Worm (Caenorhabditis elegans) whole organism, L4 larva: ENCODE data around the gene rars-1.

ENCODE experiments used
- F10B5.3 ChIP-seq: sonication (generic microtip); optimal IDR thresholded peaks from 2 replicates; lab custom pipeline; 2016; ENCODE audit warnings: mild to moderate bottlenecking, missing genetic modification characterization, missing compliant biosample characterization
- Y48G9A.11 ChIP-seq: fragments of 200-800 bp; sonication (Bioruptor generic); IDR thresholded peaks from 2 replicates; pipeline ENCODE4 v1.3.6; 2022; ENCODE audit warnings: missing genetic modification reagents, missing genetic modification characterization, missing compliant biosample characterization
- aha-1 ChIP-seq: fragments of 150-350 bp; peaks from one replicate; lab custom pipeline; 2014; ENCODE audit warnings: missing biosample characterization, missing genetic modification characterization
- ama-1 ChIP-seq: fragments of 150-350 bp; optimal IDR thresholded peaks from 2 replicates; lab custom pipeline; 2014; ENCODE audit warnings: inconsistent platforms, mixed read lengths
- arid-1 ChIP-seq: fragments of 200-800 bp; sonication (Bioruptor generic); conservative IDR thresholded peaks from 2 replicates; pipeline ENCODE4 v1.3.6; 2022; ENCODE audit warnings: missing genetic modification reagents, missing genetic modification characterization, missing compliant biosample characterization
- ceh-44 ChIP-seq: fragments of 200-800 bp; sonication (Bioruptor generic); IDR thresholded peaks from 2 replicates; pipeline ENCODE4 v1.3.6; 2022; ENCODE audit warnings: missing genetic modification reagents, missing genetic modification characterization, missing compliant biosample characterization
- ceh-82 ChIP-seq: sonication (generic microtip); optimal IDR thresholded peaks from 2 replicates; lab custom pipeline; 2017; ENCODE audit warnings: missing biosample characterization, missing genetic modification characterization
- ces-1 ChIP-seq: fragments of 150-350 bp; sonication (generic microtip); optimal IDR thresholded peaks from 4 replicates; lab custom pipeline; 2014; ENCODE audit warnings: missing biosample characterization, missing genetic modification reagents, missing genetic modification characterization
- cey-2 ChIP-seq: sonication (generic microtip); optimal IDR thresholded peaks from 3 replicates; lab custom pipeline; 2017; ENCODE audit warnings: missing genetic modification characterization, mild to moderate bottlenecking, missing compliant biosample characterization, antibody characterized with exemption, borderline replicate concordance; ENCODE audit not compliant: insufficient read depth
- ctbp-1 ChIP-seq: fragments of 200-800 bp; sonication (Bioruptor generic); IDR thresholded peaks from 2 replicates; pipeline ENCODE4 v1.3.6; 2022; ENCODE audit warnings: missing genetic modification reagents, missing genetic modification characterization, missing compliant biosample characterization
- dmd-6 ChIP-seq: fragments of 200-800 bp; sonication (Bioruptor generic); IDR thresholded peaks from 2 replicates; pipeline ENCODE4 v1.3.6; 2022; ENCODE audit warnings: missing genetic modification reagents, missing genetic modification characterization, missing compliant biosample characterization
- dpl-1 ChIP-seq: fragments of 150-350 bp; optimal IDR thresholded peaks from 2 replicates; lab custom pipeline; 2014; ENCODE audit warnings: missing biosample characterization, missing genetic modification reagents, missing genetic modification characterization
- egl-27 ChIP-seq: sonication (generic microtip); optimal IDR thresholded peaks from 3 replicates; lab custom pipeline; 2017; ENCODE audit warnings: missing biosample characterization, missing genetic modification reagents, missing genetic modification characterization
- egl-43 ChIP-seq: fragments of 200-800 bp; sonication (Bioruptor generic); IDR thresholded peaks from 2 replicates; pipeline ENCODE4 v1.3.6; 2022; ENCODE audit warnings: missing genetic modification reagents, missing genetic modification characterization, missing compliant biosample characterization
- gei-8 ChIP-seq: fragments of 200-800 bp; sonication (Bioruptor generic); optimal IDR thresholded peaks from 2 replicates; lab custom pipeline; 2018; ENCODE audit warnings: mild to moderate bottlenecking, missing genetic modification characterization, missing compliant biosample characterization
- hif-1 ChIP-seq, 2 experiments: sonication (generic microtip); optimal IDR thresholded peaks; 2 replicates each; lab custom pipeline; 2016 to 2017; ENCODE audit warnings: missing compliant biosample characterization in 2 of 2, missing genetic modification characterization in 2 of 2, missing genetic modification reagents in 2 of 2, missing genotype in 2 of 2, mild to moderate bottlenecking in 1 of 2
- hlh-11 ChIP-seq: fragments of 200-800 bp; sonication (Bioruptor generic); optimal IDR thresholded peaks from 2 replicates; lab custom pipeline; 2018; ENCODE audit warnings: mild to moderate bottlenecking, missing genetic modification characterization, missing compliant biosample characterization
- hlh-30 ChIP-seq: sonication (generic microtip); optimal IDR thresholded peaks from 2 replicates; lab custom pipeline; 2017; ENCODE audit warnings: antibody characterized with exemption, mild to moderate bottlenecking, missing genetic modification characterization, missing compliant biosample characterization; ENCODE audit not compliant: insufficient read depth
- hmg-1.1 ChIP-seq: fragments of 200-800 bp; sonication (Bioruptor generic); IDR thresholded peaks from 2 replicates; pipeline ENCODE4 v1.3.6; 2022; ENCODE audit warnings: missing genetic modification reagents, missing genetic modification characterization, missing compliant biosample characterization
- lin-1 ChIP-seq: fragments of 200-800 bp; sonication (Bioruptor generic); IDR thresholded peaks from 2 replicates; pipeline ENCODE4 v1.3.6; 2022; ENCODE audit warnings: missing genetic modification reagents, missing genetic modification characterization, missing compliant biosample characterization
- lin-29 ChIP-seq: fragments of 200-800 bp; sonication (Bioruptor generic); IDR thresholded peaks from 2 replicates; pipeline ENCODE4 v1.3.6; 2022; ENCODE audit warnings: missing genetic modification reagents, missing genetic modification characterization, missing compliant biosample characterization
- lin-39 ChIP-seq: fragments of 150-350 bp; optimal IDR thresholded peaks from 2 replicates; lab custom pipeline; 2014; ENCODE audit warnings: missing biosample characterization, missing genetic modification reagents, missing genetic modification characterization
- madf-9 ChIP-seq: fragments of 200-800 bp; sonication (Bioruptor generic); conservative IDR thresholded peaks from 2 replicates; pipeline ENCODE4 v1.3.6; 2022; ENCODE audit warnings: missing genetic modification reagents, missing genetic modification characterization, missing compliant biosample characterization
- mdl-1 ChIP-seq, 2 experiments: fragments of 150-350 bp in 1 of 2; sonication (generic microtip) in 1 of 2; optimal IDR thresholded peaks; 2 replicates each; lab custom pipeline; 2014 to 2017; ENCODE audit warnings: missing biosample characterization in 2 of 2, missing genetic modification characterization in 2 of 2
- mdt-29 ChIP-seq: fragments of 200-800 bp; sonication (Bioruptor generic); IDR thresholded peaks from 2 replicates; pipeline ENCODE4 v1.3.6; 2022; ENCODE audit warnings: missing genetic modification reagents, missing genetic modification characterization, missing compliant biosample characterization
- mep-1 ChIP-seq: fragments of 150-350 bp; sonication (generic microtip); optimal IDR thresholded peaks from 3 replicates; lab custom pipeline; 2014; ENCODE audit warnings: missing biosample characterization, missing genetic modification characterization
- mes-2 ChIP-seq: sonication (generic microtip); optimal IDR thresholded peaks from 2 replicates; lab custom pipeline; 2016; ENCODE audit warnings: missing genotype, mild to moderate bottlenecking, missing genetic modification characterization, missing compliant biosample characterization; ENCODE audit not compliant: poor library complexity, severe bottlenecking
- mxl-3 ChIP-seq: fragments of 200-800 bp; sonication (Bioruptor generic); optimal IDR thresholded peaks from 2 replicates; lab custom pipeline; 2018; ENCODE audit warnings: mild to moderate bottlenecking, missing genetic modification characterization, missing compliant biosample characterization
- nhr-102 ChIP-seq: sonication (generic microtip); optimal IDR thresholded peaks from 2 replicates; lab custom pipeline; 2016; ENCODE audit warnings: mild to moderate bottlenecking, missing genetic modification characterization, moderate library complexity, missing compliant biosample characterization
- nhr-111 ChIP-seq: fragments of 200-800 bp; sonication (Bioruptor generic); optimal IDR thresholded peaks from 2 replicates; lab custom pipeline; 2018; ENCODE audit warnings: mild to moderate bottlenecking, missing genetic modification characterization, missing compliant biosample characterization
- nhr-42 ChIP-seq: fragments of 200-800 bp; sonication (Bioruptor generic); IDR thresholded peaks from 2 replicates; pipeline ENCODE4 v1.3.6; 2022; ENCODE audit warnings: missing genetic modification characterization, missing compliant biosample characterization
- nhr-77 ChIP-seq: fragments of 150-350 bp; optimal IDR thresholded peaks from 2 replicates; lab custom pipeline; 2014; ENCODE audit warnings: missing biosample characterization, missing genetic modification characterization
- pqm-1 ChIP-seq: sonication (generic microtip); optimal IDR thresholded peaks from 2 replicates; lab custom pipeline; 2017; ENCODE audit warnings: missing biosample characterization, missing genetic modification characterization
- rbr-2 ChIP-seq: sonication (generic microtip); optimal IDR thresholded peaks from 2 replicates; lab custom pipeline; 2016; ENCODE audit warnings: missing genotype, missing genetic modification characterization, missing compliant biosample characterization
- sdz-12 ChIP-seq: fragments of 200-800 bp; sonication (Bioruptor generic); optimal IDR thresholded peaks from 2 replicates; lab custom pipeline; 2018; ENCODE audit warnings: mild to moderate bottlenecking, missing genetic modification characterization, missing compliant biosample characterization
- set-16 ChIP-seq: fragments of 200-800 bp; sonication (Bioruptor generic); IDR thresholded peaks from 2 replicates; pipeline ENCODE4 v1.3.6; 2022; ENCODE audit warnings: missing genetic modification reagents, missing genetic modification characterization, missing compliant biosample characterization
- skn-1 ChIP-seq: fragments of 150-350 bp; optimal IDR thresholded peaks from 2 replicates; lab custom pipeline; 2014; ENCODE audit warnings: missing biosample characterization, missing genetic modification characterization
- snpc-1.2 ChIP-seq: fragments of 200-800 bp; sonication (Bioruptor generic); IDR thresholded peaks from 2 replicates; pipeline ENCODE4 v1.3.6; 2022; ENCODE audit warnings: missing genetic modification reagents, missing genetic modification characterization, missing compliant biosample characterization
- spr-1 ChIP-seq: sonication (generic microtip); optimal IDR thresholded peaks from 2 replicates; lab custom pipeline; 2016; ENCODE audit warnings: mild to moderate bottlenecking, missing genetic modification characterization, missing compliant biosample characterization
- tag-97 ChIP-seq: fragments of 200-800 bp; sonication (Bioruptor generic); IDR thresholded peaks from 2 replicates; pipeline ENCODE4 v1.3.6; 2022; ENCODE audit warnings: missing genetic modification characterization, missing compliant biosample characterization
- unc-130 ChIP-seq: sonication (generic microtip); optimal IDR thresholded peaks from 2 replicates; lab custom pipeline; 2016; ENCODE audit warnings: missing genetic modification reagents, missing genetic modification characterization, missing compliant biosample characterization
- unc-39 ChIP-seq: sonication (generic microtip); optimal IDR thresholded peaks from 2 replicates; lab custom pipeline; 2017; ENCODE audit warnings: missing biosample characterization, missing genetic modification characterization
- unc-62 ChIP-seq, 3 experiments: fragments of 150-350 bp in 1 of 3; sonication (generic microtip); optimal IDR thresholded peaks in 2 of 3; peaks in 1 of 3; 1 replicate in 1 of 3; 2 replicates in 2 of 3; lab custom pipeline; 2014 to 2017; ENCODE audit warnings: missing biosample characterization in 3 of 3, missing genetic modification characterization in 3 of 3, missing genetic modification reagents in 3 of 3, missing genotype in 1 of 3
- vab-7 ChIP-seq: fragments of 200-800 bp; sonication (Bioruptor generic); IDR thresholded peaks from 2 replicates; pipeline ENCODE4 v1.3.6; 2022; ENCODE audit warnings: missing genetic modification reagents, missing genetic modification characterization, missing compliant biosample characterization
- zag-1 ChIP-seq: fragments of 150-350 bp; optimal IDR thresholded peaks from 2 replicates; lab custom pipeline; 2014; ENCODE audit warnings: missing biosample characterization, missing genetic modification characterization
- zfp-2 ChIP-seq: sonication (generic microtip); optimal IDR thresholded peaks from 2 replicates; lab custom pipeline; 2016; ENCODE audit warnings: mild to moderate bottlenecking, missing genetic modification characterization, missing compliant biosample characterization
- zfp-3 ChIP-seq: fragments of 200-800 bp; sonication (Bioruptor generic); conservative IDR thresholded peaks from 2 replicates; pipeline ENCODE4 v1.3.6; 2022; ENCODE audit warnings: missing genetic modification reagents, missing genetic modification characterization, missing compliant biosample characterization
- ztf-11 ChIP-seq: fragments of 150-350 bp; optimal IDR thresholded peaks from 2 replicates; lab custom pipeline; 2014; ENCODE audit warnings: missing biosample characterization, missing genetic modification characterization
- ztf-7 ChIP-seq: fragments of 150-350 bp; optimal IDR thresholded peaks from 2 replicates; lab custom pipeline; 2014; ENCODE audit warnings: missing biosample characterization, missing genetic modification characterization

Gene rars-1

ce11 chrIII:4948631-4949030, 31.7 kb upstream of the rars-1 start (continued):
- TF ChIP-seq nhr-102 (tag; lab: Kevin White, UChicago) (no peak), egl-27 (tag; lab: Kevin White, UChicago) (no peak), dpl-1 (GFP tag; lab: Kevin White, UChicago) (no peak), F10B5.3 (tag; lab: Kevin White, UChicago) (no peak), zfp-3 (GFP tag; lab: Robert Waterston, UW) (no peak)

ce11 chrIII:4947352-4947751, 30.4 kb upstream of the rars-1 start:
- TF ChIP-seq ctbp-1 (GFP tag; lab: Robert Waterston, UW) (0 out of 2 replicates have a peak, but pooled peaks have one; percentile 30), mes-2 (tag; lab: Kevin White, UChicago) (peak; percentile 37), madf-9 (GFP tag; lab: Robert Waterston, UW) (peak; percentile 78), hlh-11 (tag; lab: Kevin White, UChicago) (peak; percentile 36), set-16 (peak; percentile 82), sdz-12 (GFP tag; lab: Kevin White, UChicago) (no peak), ztf-7 (no peak), dmd-6 (GFP tag; lab: Robert Waterston, UW) (no peak), ces-1 (no peak), pqm-1 (no peak), unc-62 (GFP tag; optimal IDR thresholded peaks at IDR 0.05 in 1 of 2; lab: Kevin White, UChicago) (no peak), unc-62 (tag; optimal IDR thresholded peaks at IDR 0.05; lab: Kevin White, UChicago) (no peak), cey-2 (tag; lab: Kevin White, UChicago) (no peak), mep-1 (tag; lab: Kevin White, UChicago) (peak; percentile 27), rbr-2 (peak; percentile 23), lin-29 (GFP tag; lab: Robert Waterston, UW) (no peak), egl-43 (GFP tag; lab: Robert Waterston, UW) (peak; percentile 42; the same call in 1 of the 2 replicates), ztf-11 (tag; lab: Kevin White, UChicago) (no peak), nhr-77 (tag; lab: Kevin White, UChicago) (no peak), gei-8 (GFP tag; lab: Kevin White, UChicago) (peak; percentile 11), unc-130 (no peak), unc-39 (tag; lab: Kevin White, UChicago) (no peak), nhr-102 (tag; lab: Kevin White, UChicago) (no peak), ama-1 (no peak), snpc-1.2 (no peak), dpl-1 (GFP tag; lab: Kevin White, UChicago) (no peak), mxl-3 (GFP tag; lab: Kevin White, UChicago) (no peak), skn-1 (no peak), lin-1 (GFP tag; lab: Robert Waterston, UW) (no peak), hif-1 (tag; optimal IDR thresholded peaks at IDR 0.05; lab: Kevin White, UChicago) (no peak), arid-1 (GFP tag; lab: Robert Waterston, UW) (no peak), zfp-2 (tag; lab: Kevin White, UChicago) (no peak), ceh-82 (tag; lab: Kevin White, UChicago) (no peak), tag-97 (GFP tag; lab: Robert Waterston, UW) (no peak), hlh-30 (tag; lab: Kevin White, UChicago) (peak; percentile 82), Y48G9A.11 (GFP tag; lab: Robert Waterston, UW) (0 out of 2 replicates have a peak, but pooled peaks have one; percentile 10), mdt-29 (GFP tag; lab: Robert Waterston, UW) (no peak), lin-39 (no peak), vab-7 (GFP tag; lab: Robert Waterston, UW) (no peak), zag-1 (tag; lab: Kevin White, UChicago) (no peak), nhr-111 (no peak), spr-1 (tag; lab: Kevin White, UChicago) (no peak), aha-1 (tag; lab: Kevin White, UChicago) (peak; percentile 98), nhr-42 (GFP tag; lab: Robert Waterston, UW) (0 out of 2 replicates have a peak, but pooled peaks have one; percentile 27), hmg-1.1 (peak; percentile 38; the same call in 1 of the 2 replicates), mdl-1 (tag; optimal IDR thresholded peaks at IDR 0.05; lab: Kevin White, UChicago) (peak; percentile 11 to 34), ceh-44 (GFP tag; lab: Robert Waterston, UW) (no peak)
